Fruit fly (Drosophila melanogaster): ENCODE data around the gene Abi.
A peak's percentile ranks its signal among the peaks of the same experiment; 100 is the strongest.

The Abi gene

DNA sequence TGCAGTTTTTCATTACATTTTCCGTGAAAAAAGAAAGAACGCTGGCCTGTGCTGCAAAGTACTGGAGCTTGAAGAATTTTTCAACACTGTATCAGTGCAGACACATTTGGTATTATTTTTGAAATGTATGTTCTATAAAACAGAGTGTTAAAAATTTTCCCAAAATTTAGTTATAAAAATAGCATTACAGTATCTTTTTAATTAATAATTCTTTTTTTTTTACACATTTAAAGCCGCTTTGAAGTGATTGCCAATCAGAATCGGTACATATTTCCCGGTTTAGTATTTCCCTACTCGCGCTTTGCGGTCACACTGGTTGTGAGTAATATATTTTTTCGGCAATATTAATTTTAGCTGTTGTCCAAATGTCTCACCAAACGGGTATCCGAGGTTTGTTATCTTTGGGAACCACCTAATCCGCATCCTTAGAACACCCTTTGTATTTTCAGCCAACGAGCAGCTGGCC is at the start of gene Abi, which contains the start of gene twf:
Abi (minus strand) TSS at position 74 of the 466 bp plus-strand sequence.
twf (plus strand) TSS at position 308 of the 466 bp plus-strand sequence.
- TF ChIP-seq CG17801 (GFP tag; optimal IDR thresholded peaks at IDR 0.05; ENCODE audit: partially characterized antibody), result peak; percentile 34

- no peak for TF ChIP-seq CG17801 (GFP tag; optimal IDR thresholded peaks at IDR 0.05; ENCODE audit: partially characterized antibody)
Measured at dm6 chr3R:14162176-14162759, 40.0 kb upstream of the Abi start, which contains the start of gene CG3199. Gene CG3199, plus strand, starts transcription at chr3R:14162709.

dm6 chr3R:14160178-14160577 is 38.0 kb upstream of the Abi start, which contains the start of gene CG31327:
Gene CG31327, minus strand, starts transcription at chr3R:14160278.
- no peak for TF ChIP-seq CG17801 (GFP tag; optimal IDR thresholded peaks at IDR 0.05; ENCODE audit: partially characterized antibody)

DNA sequence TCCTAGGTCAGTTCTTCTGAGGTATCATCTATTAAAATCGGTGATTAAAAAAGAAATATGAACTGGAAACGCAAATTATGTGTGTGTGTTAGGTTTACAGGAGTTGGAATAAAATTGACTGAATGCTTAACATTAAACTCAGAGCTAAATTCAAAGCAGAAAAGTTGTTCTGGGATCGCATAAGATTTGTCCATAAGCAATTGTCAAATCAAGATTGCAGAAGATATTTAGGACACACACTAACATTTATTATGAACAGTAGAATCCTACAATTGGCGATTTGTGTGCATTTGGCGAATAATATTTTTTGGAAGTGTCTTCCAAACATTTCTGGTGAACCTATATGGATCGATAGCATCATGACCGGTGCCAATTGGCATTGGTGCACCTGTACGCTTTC is 35.1 kb upstream of the Abi start, which contains the start of gene CG31533:
CG31533 (minus strand) TSS at position 101 of the 400 bp plus-strand sequence.
- TF ChIP-seq CG17801 (GFP tag; optimal IDR thresholded peaks at IDR 0.05; ENCODE audit: partially characterized antibody), result no peak

dm6 chr3R:14154341-14154740 is 32.1 kb upstream of the Abi start, which contains the start of gene CG44215:
Gene CG44215, minus strand, starts transcription at chr3R:14154441.
- no peak for TF ChIP-seq CG17801 (GFP tag; optimal IDR thresholded peaks at IDR 0.05; ENCODE audit: partially characterized antibody)

DNA sequence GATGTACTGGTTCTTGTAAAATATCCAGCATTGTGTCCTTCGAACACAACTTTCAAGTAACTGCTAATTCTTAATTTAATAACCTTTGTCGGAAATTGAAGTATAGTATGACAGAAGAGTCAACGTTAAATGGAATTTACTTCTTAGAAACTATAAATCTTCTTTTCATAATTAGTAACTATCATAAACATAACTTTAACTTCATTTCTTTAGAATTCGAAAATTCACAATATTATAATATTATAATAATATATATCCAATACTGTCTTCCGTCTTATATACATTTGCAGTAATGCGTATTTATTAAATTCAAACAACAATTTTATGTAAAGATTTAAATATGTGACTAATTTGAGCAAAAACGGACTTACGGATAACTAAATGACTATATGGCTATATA is 31.5 kb upstream of the Abi start, which contains the start of gene Recs1:
Recs1 (minus strand) TSS at position 101 of the 400 bp plus-strand sequence.
- no peak for TF ChIP-seq CG17801 (GFP tag; optimal IDR thresholded peaks at IDR 0.05; ENCODE audit: partially characterized antibody)

- TF ChIP-seq CG17801 (GFP tag; optimal IDR thresholded peaks at IDR 0.05; ENCODE audit: partially characterized antibody), result no peak
Measured at dm6 chr3R:14152550-14152949, 30.3 kb upstream of the Abi start, which contains the start of gene CG42500. Gene CG42500, minus strand, starts transcription at chr3R:14152650.

DNA sequence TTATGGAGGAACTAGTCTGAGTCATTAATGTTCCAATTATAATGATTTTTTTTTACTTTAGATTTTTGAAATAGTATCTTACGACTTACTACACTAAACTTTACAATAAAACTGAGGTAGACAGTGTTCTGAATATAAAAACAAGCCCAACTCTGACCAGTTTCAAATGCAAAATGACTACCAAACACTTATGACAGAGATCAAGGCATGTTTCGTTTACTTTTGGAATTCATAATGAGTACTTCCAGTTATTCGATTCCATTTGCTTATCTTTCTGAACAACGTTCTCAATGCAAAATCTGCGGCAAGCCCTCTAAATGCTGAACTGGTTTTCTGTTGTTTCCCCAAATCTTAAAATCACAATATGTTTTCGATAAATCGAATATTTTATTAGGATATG is 29.6 kb upstream of the Abi start, which contains the start of gene CG14355:
CG14355 (minus strand) TSS at position 101 of the 400 bp plus-strand sequence.
- TF ChIP-seq CG17801 (GFP tag; optimal IDR thresholded peaks at IDR 0.05; ENCODE audit: partially characterized antibody), result no peak

- TF ChIP-seq CG17801 (GFP tag; optimal IDR thresholded peaks at IDR 0.05; ENCODE audit: partially characterized antibody), result no peak
Measured at dm6 chr3R:14140912-14141311, 18.7 kb upstream of the Abi start.

- no peak for TF ChIP-seq CG17801 (GFP tag; optimal IDR thresholded peaks at IDR 0.05; ENCODE audit: partially characterized antibody)
Measured at dm6 chr3R:14131972-14132371, 9.8 kb upstream of the Abi start, which contains the start of gene CG14356. Gene CG14356, minus strand, starts transcription at chr3R:14132072.

dm6 chr3R:14125479-14126121 is 3.4 kb upstream of the Abi start, which contains the start of the genes 140up and Polr2B:
Gene 140up, minus strand, starts transcription at chr3R:14125548.
Gene Polr2B, plus strand, starts transcription at chr3R:14125791.
- peak; percentile 93 for TF ChIP-seq CG17801 (GFP tag; optimal IDR thresholded peaks at IDR 0.05; ENCODE audit: partially characterized antibody)

DNA sequence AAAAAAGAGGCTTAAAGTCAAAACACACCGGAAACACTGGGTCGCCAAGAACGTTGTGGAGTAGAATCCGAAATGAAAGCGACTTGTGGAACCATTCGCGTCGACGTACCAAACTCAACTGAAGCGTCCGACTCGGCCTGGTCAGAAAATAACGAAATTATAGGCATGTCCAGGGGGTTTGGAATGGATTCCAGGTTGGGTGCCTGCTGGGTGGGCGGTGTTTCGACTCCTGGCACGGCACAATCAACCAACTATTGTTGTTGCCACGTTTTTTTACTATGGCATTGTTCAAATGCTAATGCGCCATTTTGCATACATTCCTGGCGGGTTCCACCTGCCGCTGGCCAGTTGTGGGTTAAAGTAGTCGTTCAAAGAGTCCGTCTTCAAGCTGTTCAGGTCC is 3.9 kb downstream of the Abi start, which contains the start of gene Kif19A:
Kif19A (minus strand) TSS at position 101 of the 400 bp plus-strand sequence.
- TF ChIP-seq CG17801 (GFP tag; optimal IDR thresholded peaks at IDR 0.05; ENCODE audit: partially characterized antibody), result no peak

dm6 chr3R:14116088-14116487 is 6.1 kb downstream of the Abi start:
- TF ChIP-seq CG17801 (GFP tag; optimal IDR thresholded peaks at IDR 0.05; ENCODE audit: partially characterized antibody), result no peak

DNA sequence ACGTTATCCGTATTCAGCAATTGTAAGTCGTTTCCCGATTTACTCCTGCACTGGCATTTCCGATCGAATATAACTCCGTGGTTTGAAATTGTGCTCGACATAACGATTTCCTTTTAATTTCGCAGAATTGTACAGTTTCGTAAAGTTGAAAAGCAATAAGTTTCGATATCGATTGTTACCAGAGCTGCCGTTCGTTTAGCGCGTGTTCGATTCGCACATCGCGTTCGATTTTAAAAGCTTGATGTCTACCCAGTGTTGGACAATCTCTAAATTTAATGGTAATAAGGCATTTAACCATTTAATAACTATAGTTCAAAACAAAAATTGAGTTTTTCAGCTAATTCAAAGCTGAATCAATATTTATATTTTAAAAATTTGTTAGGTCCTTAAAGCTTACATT is 10.2 kb downstream of the Abi start, which contains the start of gene CG14357:
CG14357 (minus strand) TSS at position 101 of the 400 bp plus-strand sequence.
- no peak for TF ChIP-seq CG17801 (GFP tag; optimal IDR thresholded peaks at IDR 0.05; ENCODE audit: partially characterized antibody)

DNA sequence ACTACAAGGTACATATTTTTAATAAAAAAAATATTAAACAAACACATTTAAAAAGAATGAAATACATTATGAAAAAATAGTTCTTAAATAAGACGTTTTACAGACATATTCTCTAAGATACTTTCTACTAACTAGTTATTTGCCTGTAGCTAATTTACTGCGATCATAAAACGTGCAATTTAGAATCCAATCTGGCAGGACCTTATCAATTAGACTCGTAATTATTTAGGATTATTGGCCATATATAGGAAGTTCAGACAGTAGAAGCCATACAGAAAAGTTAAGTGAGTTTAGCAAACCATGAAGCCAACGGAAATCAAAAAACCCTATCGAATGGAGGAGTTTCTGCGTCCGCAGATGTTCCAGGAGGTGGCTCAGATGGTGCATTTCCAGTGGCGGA is 13.1 kb downstream of the Abi start, which contains the start of gene Or88a:
Or88a (plus strand) TSS at position 301 of the 400 bp plus-strand sequence.
- no peak for TF ChIP-seq CG17801 (GFP tag; optimal IDR thresholded peaks at IDR 0.05; ENCODE audit: partially characterized antibody)

All from ovary, adult (tissue).